Fruit fly (Drosophila melanogaster): ENCODE data around the gene sens-2.

The sens-2 gene

dm6 chr2L:6786674-6787028, 35.1 kb upstream of the sens-2 start, which contains the start of gene nrv1:
Gene nrv1, minus strand, starts transcription at chr2L:6786861.
- TF ChIP-seq CG34367 (tag; optimal IDR thresholded peaks at IDR 0.05) (no peak), CG12605 (GFP tag; IDR thresholded peaks at IDR 0.05) (peak; percentile 43; the same call in 1 of the 2 replicates), CG15710 (tag; optimal IDR thresholded peaks at IDR 0.05) (no peak), Ets98B (GFP tag; IDR thresholded peaks at IDR 0.05) (no peak)

- TF ChIP-seq Pif1A (GFP tag; optimal IDR thresholded peaks at IDR 0.05) = peak; percentile 93
- TF ChIP-seq fd96Ca (GFP tag; IDR thresholded peaks at IDR 0.05) = peak; percentile 94
- TF ChIP-seq D1 (tag; optimal IDR thresholded peaks at IDR 0.05) = peak; percentile 91
- TF ChIP-seq CG15710 (tag; optimal IDR thresholded peaks at IDR 0.05) = peak; percentile 94
- peak; percentile 78 for TF ChIP-seq rn (GFP tag; IDR thresholded peaks at IDR 0.05)
- TF ChIP-seq CG14655 (GFP tag; optimal IDR thresholded peaks at IDR 0.05) = peak; percentile 97
- peak; percentile 80 for TF ChIP-seq CG13204 (GFP tag; optimal IDR thresholded peaks at IDR 0.05)
- peak; percentile 46; the same call in 1 of the 2 replicates for TF ChIP-seq CG12605 (GFP tag; IDR thresholded peaks at IDR 0.05)
- peak; percentile 52 for TF ChIP-seq gl (tag; optimal IDR thresholded peaks at IDR 0.05)
- TF ChIP-seq Snoo (tag; optimal IDR thresholded peaks at IDR 0.05) = peak; percentile 90
- TF ChIP-seq CG34367 (tag; optimal IDR thresholded peaks at IDR 0.05) = peak; percentile 85
- TF ChIP-seq CG10348 (GFP tag; IDR thresholded peaks at IDR 0.05) = peak; percentile 80
- peak; percentile 86 for TF ChIP-seq Pif1B (GFP tag; optimal IDR thresholded peaks at IDR 0.05)
- peak; percentile 95 for TF ChIP-seq CG8159 (tag; optimal IDR thresholded peaks at IDR 0.05)
- TF ChIP-seq CG17806 (tag; optimal IDR thresholded peaks at IDR 0.05) = peak; percentile 83
- peak; percentile 90 for TF ChIP-seq EcR (GFP tag; optimal IDR thresholded peaks at IDR 0.05)
- peak; percentile 89 for TF ChIP-seq CG32121 (GFP tag; IDR thresholded peaks at IDR 0.05)
- TF ChIP-seq CG9948 (tag; optimal IDR thresholded peaks at IDR 0.05) = peak; percentile 93
- peak; percentile 96 for TF ChIP-seq Ets98B (GFP tag; IDR thresholded peaks at IDR 0.05)
- peak; percentile 94 for TF ChIP-seq CG4496 (GFP tag; IDR thresholded peaks at IDR 0.05)
- peak; percentile 97 for TF ChIP-seq CG8301 (tag; optimal IDR thresholded peaks at IDR 0.05)
Observed at dm6 chr2L:6787029-6787972, 34.4 kb upstream of the sens-2 start.

dm6 chr2L:6787973-6788368, 33.8 kb upstream of the sens-2 start:
- TF ChIP-seq CG13204 (GFP tag; optimal IDR thresholded peaks at IDR 0.05) = no peak
- peak; percentile 43 for TF ChIP-seq CG15710 (tag; optimal IDR thresholded peaks at IDR 0.05)
- TF ChIP-seq CG8301 (tag; optimal IDR thresholded peaks at IDR 0.05) = peak; percentile 83
- no peak for TF ChIP-seq EcR (GFP tag; optimal IDR thresholded peaks at IDR 0.05)
- peak; percentile 75 for TF ChIP-seq CG14655 (GFP tag; optimal IDR thresholded peaks at IDR 0.05)
- peak; percentile 68 for TF ChIP-seq CG17806 (tag; optimal IDR thresholded peaks at IDR 0.05)
- peak; percentile 65 for TF ChIP-seq CG8159 (tag; optimal IDR thresholded peaks at IDR 0.05)
- TF ChIP-seq fd96Ca (GFP tag; IDR thresholded peaks at IDR 0.05) = peak; percentile 60; the same call in 2 of the 3 replicates
- no peak; the same call in 1 of the 2 replicates for TF ChIP-seq CG12605 (GFP tag; IDR thresholded peaks at IDR 0.05)
- TF ChIP-seq D1 (tag; optimal IDR thresholded peaks at IDR 0.05) = peak; percentile 8
- TF ChIP-seq gl (tag; optimal IDR thresholded peaks at IDR 0.05) = no peak
- TF ChIP-seq Ets98B (GFP tag; IDR thresholded peaks at IDR 0.05) = peak; percentile 5; the same call in 1 of the 2 replicates
- peak; percentile 71 for TF ChIP-seq CG9948 (tag; optimal IDR thresholded peaks at IDR 0.05)
- TF ChIP-seq CG34367 (tag; optimal IDR thresholded peaks at IDR 0.05) = peak; percentile 36
- TF ChIP-seq CG32121 (GFP tag; IDR thresholded peaks at IDR 0.05) = no peak
- TF ChIP-seq CG10348 (GFP tag; IDR thresholded peaks at IDR 0.05) = no peak
- no peak for TF ChIP-seq Snoo (tag; optimal IDR thresholded peaks at IDR 0.05)
- TF ChIP-seq Pif1B (GFP tag; optimal IDR thresholded peaks at IDR 0.05) = peak; percentile 7
- TF ChIP-seq CG4496 (GFP tag; IDR thresholded peaks at IDR 0.05) = peak; percentile 65; the same call in 1 of the 3 replicates
- no peak for TF ChIP-seq rn (GFP tag; IDR thresholded peaks at IDR 0.05)
- TF ChIP-seq Pif1A (GFP tag; optimal IDR thresholded peaks at IDR 0.05) = peak; percentile 24

dm6 chr2L:6789358-6789757, 32.4 kb upstream of the sens-2 start:
- TF ChIP-seq gl (tag; optimal IDR thresholded peaks at IDR 0.05) (peak; percentile 23), CG8301 (tag; optimal IDR thresholded peaks at IDR 0.05) (no peak), EcR (GFP tag; optimal IDR thresholded peaks at IDR 0.05) (peak; percentile 14)

- TF ChIP-seq fd96Ca (GFP tag; IDR thresholded peaks at IDR 0.05) = no peak
- TF ChIP-seq Ets98B (GFP tag; IDR thresholded peaks at IDR 0.05) = peak; percentile 27; the same call in 1 of the 2 replicates
- TF ChIP-seq EcR (GFP tag; optimal IDR thresholded peaks at IDR 0.05) = peak; percentile 13
Observed at dm6 chr2L:6791845-6792443, 29.8 kb upstream of the sens-2 start.

dm6 chr2L:6793763-6794417, 27.8 kb upstream of the sens-2 start:
- TF ChIP-seq CG32121 (GFP tag; IDR thresholded peaks at IDR 0.05) (peak; percentile 44; the same call in 1 of the 2 replicates), D1 (tag; optimal IDR thresholded peaks at IDR 0.05) (no peak)
